Fruit fly (Drosophila melanogaster) Kc167 (cell line): ENCODE measurements around the gene TP53INP.

Experiments used
- Myc ChIP-seq: fragments of >200 bp; optimal IDR thresholded peaks from 2 replicates; lab custom pipeline; 2017; ENCODE audit warnings: missing external identifiers
- Sin3A ChIP-seq: fragments of >200 bp; optimal IDR thresholded peaks from 2 replicates; lab custom pipeline; 2018; ENCODE audit warnings: missing external identifiers
- h ChIP-seq: fragments of >200 bp; optimal IDR thresholded peaks from 3 replicates; lab custom pipeline; 2018; ENCODE audit warnings: missing external identifiers
- insv ChIP-seq: fragments of >200 bp; optimal IDR thresholded peaks from 3 replicates; lab custom pipeline; 2018; ENCODE audit warnings: missing external identifiers
- psq ChIP-seq: fragments of >200 bp; optimal IDR thresholded peaks from 2 replicates; lab custom pipeline; 2017; ENCODE audit warnings: missing external identifiers
- ttk ChIP-seq: sonication (Bioruptor generic); optimal IDR thresholded peaks from 2 replicates; lab custom pipeline; 2017; ENCODE audit warnings: missing external identifiers

dm6 chr3L:4431111-4431730 is 24.5 kb downstream of the TP53INP start:
- TF ChIP-seq Sin3A (lab: Kevin White, UChicago) (no peak), psq (lab: Kevin White, UChicago) (no peak), insv (lab: Kevin White, UChicago) (no peak), Myc (lab: Kevin White, UChicago) (no peak), ttk (lab: Kevin White, UChicago) (no peak), h (lab: Kevin White, UChicago) (no peak)
